Worm (Caenorhabditis elegans): ENCODE data around the gene tag-276.
A peak's percentile ranks its signal among the peaks of the same experiment; 100 is the strongest.

The tag-276 gene

DNA sequence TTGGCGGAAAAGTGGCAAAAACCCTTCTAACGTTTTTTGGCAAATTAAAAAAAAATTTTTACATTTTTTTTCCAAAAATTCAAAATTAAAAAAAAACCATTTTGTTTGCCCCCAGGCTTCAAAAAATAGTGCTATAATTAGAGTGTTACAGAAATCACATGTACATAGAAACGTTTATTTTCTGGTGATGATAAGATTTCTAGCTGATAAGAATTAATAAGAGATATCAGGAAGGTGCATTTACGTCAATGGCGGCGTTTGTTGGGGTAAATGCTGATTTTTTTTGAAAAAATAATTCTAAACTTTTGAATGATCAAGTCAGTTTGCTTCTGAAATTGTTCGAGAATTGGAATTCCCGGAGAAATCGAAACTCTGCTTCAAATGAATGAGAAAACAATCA lies 17.9 kb upstream of the tag-276 start:
- TF ChIP-seq zfp-2 (tag; optimal IDR thresholded peaks at IDR 0.05) = no peak
- peak; percentile 8 for TF ChIP-seq hlh-30 (tag; optimal IDR thresholded peaks at IDR 0.05; ENCODE audit: insufficient read depth)
- TF ChIP-seq dve-1 (tag; optimal IDR thresholded peaks at IDR 0.05; ENCODE audit: insufficient read depth) = peak; percentile 30

DNA sequence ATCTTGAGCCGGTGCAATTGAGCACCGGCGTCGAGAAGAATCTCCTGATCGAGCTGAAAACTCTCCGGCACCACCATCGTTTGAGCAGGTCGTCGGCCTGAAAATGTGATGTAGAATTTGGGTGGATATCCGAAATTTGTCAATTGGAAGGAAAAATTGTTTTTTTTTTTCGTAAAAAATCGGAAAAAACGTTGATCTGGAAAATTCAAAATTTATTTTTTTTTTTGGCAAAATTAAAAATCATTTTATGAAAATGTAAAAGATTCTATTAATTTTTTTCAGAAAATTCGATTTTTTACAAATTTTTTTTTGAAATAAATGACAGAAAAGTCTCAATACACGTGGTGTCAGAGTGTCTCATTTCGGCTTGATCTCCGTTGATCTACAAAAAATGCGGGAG lies 17.2 kb upstream of the tag-276 start, which contains the start of gene tric-1B.1:
Gene tric-1B.1 (minus strand): TSS at position 101 of the 400 bp plus-strand sequence.
- TF ChIP-seq lsy-2 (tag; optimal IDR thresholded peaks at IDR 0.05) (no peak), ztf-11 (tag; optimal IDR thresholded peaks at IDR 0.05) (no peak)

DNA sequence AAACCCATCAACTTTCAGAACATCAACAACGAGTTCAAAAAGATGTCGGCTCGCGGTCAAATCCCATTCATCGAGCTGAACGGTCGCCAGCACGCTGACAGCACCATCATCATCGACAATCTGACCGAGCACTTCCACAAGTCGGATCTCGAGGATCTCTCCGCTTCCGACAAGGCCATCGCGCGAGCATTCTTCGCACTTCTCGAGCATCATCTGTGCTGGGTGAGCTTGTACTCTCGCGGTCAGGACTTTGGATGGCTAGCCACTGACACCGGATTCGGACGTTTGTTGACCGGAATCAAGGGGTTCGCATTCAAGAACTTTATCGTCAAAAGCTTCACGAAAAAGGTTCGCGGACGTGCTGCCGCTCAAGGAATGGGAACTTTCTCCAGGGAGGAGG lies 15.9 kb upstream of the tag-276 start:
- TF ChIP-seq ces-1 (GFP tag; optimal IDR thresholded peaks at IDR 0.05) = no peak
- TF ChIP-seq madf-5 (GFP tag; IDR thresholded peaks at IDR 0.05) = 0 out of 4 replicates have a peak, but pooled peaks of 1 of the 2 experiments have one; percentile 38
- peak; percentile 19 for TF ChIP-seq aha-1 (tag)
- no peak for TF ChIP-seq R02D3.7 (tag; optimal IDR thresholded peaks at IDR 0.05)
- TF ChIP-seq Y75B8A.6 (GFP tag; IDR thresholded peaks at IDR 0.05) = no peak
- no peak for TF ChIP-seq snpc-1.2 (GFP tag; IDR thresholded peaks at IDR 0.05)
- no peak for TF ChIP-seq rbr-2 (tag; optimal IDR thresholded peaks at IDR 0.05)
- peak; percentile 68; the same call in 1 of the 2 replicates for TF ChIP-seq set-16 (GFP tag; IDR thresholded peaks at IDR 0.05)
- no peak for TF ChIP-seq lin-38 (GFP tag; IDR thresholded peaks at IDR 0.05)

DNA sequence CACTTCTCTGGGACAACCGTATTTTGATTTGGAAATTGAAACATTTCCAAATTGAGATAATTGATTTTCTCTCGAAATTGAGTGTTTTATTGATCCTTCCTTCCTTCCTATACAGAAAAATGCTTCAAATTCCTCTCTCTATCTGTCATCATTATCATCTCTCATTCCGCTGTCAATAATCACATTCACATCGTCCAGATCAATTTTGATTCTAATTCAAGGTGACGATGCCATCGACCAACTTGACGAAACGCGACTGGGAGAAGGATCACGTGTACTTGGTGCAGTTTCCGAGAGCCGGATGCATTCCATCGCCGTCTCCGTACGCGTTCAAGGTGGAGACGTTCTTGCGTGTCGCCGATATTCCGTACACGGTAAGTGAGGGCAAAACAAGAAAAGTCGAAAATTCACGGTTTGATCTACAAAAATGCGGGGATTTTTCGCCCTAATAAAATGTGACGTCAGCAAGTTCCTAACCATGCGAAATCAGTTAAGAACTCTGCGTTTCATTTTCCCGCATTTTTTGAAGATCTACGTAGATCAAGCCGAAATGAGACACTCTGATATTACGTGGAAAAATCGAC lies 15.1 kb upstream of the tag-276 start, which contains the start of gene faxc-1:
Gene faxc-1 (plus strand): TSS at position 222 of the 584 bp plus-strand sequence.
- TF ChIP-seq ceh-20 (GFP tag; IDR thresholded peaks at IDR 0.05) = 0 out of 2 replicates have a peak, but pooled peaks have one; percentile 29
- no peak for TF ChIP-seq daf-12 (tag; optimal IDR thresholded peaks at IDR 0.05)
- TF ChIP-seq aha-1 (tag) = peak; percentile 85
- TF ChIP-seq unc-62 (GFP tag; optimal IDR thresholded peaks at IDR 0.05 in 1 of 2) = peak in 1 of 2 experiments; percentile 91
- no peak for TF ChIP-seq unc-62 (tag; optimal IDR thresholded peaks at IDR 0.05)

DNA sequence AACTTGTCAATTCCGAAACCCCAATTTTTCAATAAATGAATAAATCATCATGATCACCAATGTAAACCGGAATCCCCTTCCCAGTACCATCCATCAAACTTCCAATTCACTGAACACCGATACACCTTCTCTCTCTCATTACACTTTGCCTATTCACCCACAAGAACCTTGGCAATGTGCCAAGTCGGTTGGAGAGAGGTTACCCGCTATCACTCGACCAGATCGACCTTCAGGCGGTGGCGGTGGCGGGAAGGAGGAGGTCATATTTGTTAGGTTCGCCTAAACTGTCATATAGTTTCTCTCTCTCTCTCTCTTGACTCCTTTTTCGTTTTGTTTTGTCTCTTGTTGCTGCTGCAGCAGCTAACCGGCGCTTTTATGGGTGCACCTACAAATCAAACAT lies 13.6 kb upstream of the tag-276 start:
- TF ChIP-seq nhr-10 (tag; optimal IDR thresholded peaks at IDR 0.05) (no peak), Y105C5A.15 (GFP tag; IDR thresholded peaks at IDR 0.05) (no peak), sdz-12 (GFP tag; optimal IDR thresholded peaks at IDR 0.05) (no peak), hmg-1.1 (GFP tag; IDR thresholded peaks at IDR 0.05) (peak; percentile 31; the same call in 1 of the 2 replicates), ztf-7 (tag; optimal IDR thresholded peaks at IDR 0.05) (no peak), nhr-25 (tag; optimal IDR thresholded peaks at IDR 0.05; ENCODE audit: borderline replicate concordance, insufficient read depth) (peak; percentile 78), dve-1 (tag; optimal IDR thresholded peaks at IDR 0.05; ENCODE audit: insufficient read depth) (peak; percentile 39), fos-1 (tag; optimal IDR thresholded peaks at IDR 0.05) (no peak), aha-1 (tag) (peak; percentile 51), mep-1 (tag; optimal IDR thresholded peaks at IDR 0.05) (peak; percentile 32), unc-62 (GFP tag; optimal IDR thresholded peaks at IDR 0.05 in 1 of 2) (peak in 1 of 2 experiments; percentile 49), unc-62 (tag; optimal IDR thresholded peaks at IDR 0.05) (no peak), lsy-2 (tag; optimal IDR thresholded peaks at IDR 0.05) (peak in 1 of 2 experiments; percentile 7), nhr-28 (tag; optimal IDR thresholded peaks at IDR 0.05) (peak; percentile 20), set-16 (GFP tag; IDR thresholded peaks at IDR 0.05) (0 out of 2 replicates have a peak, but pooled peaks have one; percentile 11)

DNA sequence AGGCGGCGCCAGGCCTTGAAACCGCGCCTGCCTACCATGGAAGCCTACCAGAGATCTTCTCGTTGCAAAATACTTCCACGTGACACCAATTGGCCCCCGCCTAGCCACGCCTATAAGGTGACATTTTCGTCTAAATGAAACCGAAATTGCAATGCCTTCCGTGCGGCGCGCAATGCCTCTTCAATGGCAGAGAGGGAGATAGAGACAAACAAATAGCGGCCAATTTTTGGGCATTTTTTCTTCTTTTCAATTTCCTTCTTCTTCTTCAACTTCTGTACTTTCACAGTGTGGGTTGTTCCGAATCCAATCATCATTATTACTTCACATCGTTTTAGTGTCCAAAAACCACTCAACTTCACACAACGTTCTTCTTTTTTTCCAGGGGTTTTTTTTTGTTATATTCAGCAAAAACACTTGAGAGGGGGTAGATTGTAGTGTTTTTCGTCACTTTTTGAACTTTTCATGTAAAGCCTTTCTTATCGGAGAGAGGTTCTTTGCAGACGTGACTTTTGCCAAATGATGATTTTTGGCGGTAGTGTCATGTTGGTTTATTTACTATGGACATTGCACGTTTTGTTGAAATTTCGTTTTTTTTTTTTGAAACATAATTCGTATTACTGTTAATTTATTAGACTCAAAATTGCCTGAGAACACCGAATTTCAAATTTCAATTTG lies 12.3 kb upstream of the tag-276 start:
- TF ChIP-seq dmd-6 (GFP tag; IDR thresholded peaks at IDR 0.05) (peak; percentile 22; the same call in 1 of the 2 replicates), dve-1 (tag; optimal IDR thresholded peaks at IDR 0.05; ENCODE audit: insufficient read depth) (peak; percentile 14), mep-1 (tag; optimal IDR thresholded peaks at IDR 0.05) (peak; percentile 26), dpl-1 (GFP tag; optimal IDR thresholded peaks at IDR 0.05) (no peak), mdl-1 (tag; optimal IDR thresholded peaks at IDR 0.05) (peak in 1 of 2 experiments; percentile 25), set-16 (GFP tag; IDR thresholded peaks at IDR 0.05) (0 out of 2 replicates have a peak, but pooled peaks have one; percentile 12), daf-16 (GFP tag; optimal IDR thresholded peaks at IDR 0.05) (no peak), daf-16 (tag; optimal IDR thresholded peaks at IDR 0.05) (peak; percentile 25), fos-1 (tag; optimal IDR thresholded peaks at IDR 0.05) (no peak), hif-1 (tag; optimal IDR thresholded peaks at IDR 0.05) (peak; percentile 76 to 83), hlh-30 (tag; optimal IDR thresholded peaks at IDR 0.05; ENCODE audit: insufficient read depth) (peak; percentile 7), aha-1 (tag) (peak; percentile 91), Y5F2A.4 (GFP tag; optimal IDR thresholded peaks at IDR 0.05) (no peak), snpc-1.2 (GFP tag; IDR thresholded peaks at IDR 0.05) (no peak)
